Fruit fly (Drosophila melanogaster): ENCODE measurements around the gene CG8010.

CG8010 gene

dm6 chrX:19287784-19288183 is 19.1 kb upstream of the CG8010 start:
- no peak for TF ChIP-seq gl (tag; optimal IDR thresholded peaks at IDR 0.05)
- no peak for TF ChIP-seq CG10348 (GFP tag; IDR thresholded peaks at IDR 0.05)
- TF ChIP-seq rn (GFP tag; IDR thresholded peaks at IDR 0.05): no peak
- no peak for TF ChIP-seq CG15710 (tag; optimal IDR thresholded peaks at IDR 0.05)
- no peak for TF ChIP-seq CG34367 (tag; optimal IDR thresholded peaks at IDR 0.05)
- TF ChIP-seq Pif1A (GFP tag; optimal IDR thresholded peaks at IDR 0.05): no peak
- no peak for TF ChIP-seq fd96Ca (GFP tag; IDR thresholded peaks at IDR 0.05)
- TF ChIP-seq CG4496 (GFP tag; IDR thresholded peaks at IDR 0.05): no peak
- no peak for TF ChIP-seq D1 (tag; optimal IDR thresholded peaks at IDR 0.05)
- TF ChIP-seq Snoo (tag; optimal IDR thresholded peaks at IDR 0.05): no peak
- TF ChIP-seq CG32121 (GFP tag; IDR thresholded peaks at IDR 0.05): no peak
- no peak for TF ChIP-seq Pif1B (GFP tag; optimal IDR thresholded peaks at IDR 0.05)
- TF ChIP-seq CG8159 (tag; optimal IDR thresholded peaks at IDR 0.05): no peak
- TF ChIP-seq CG12605 (GFP tag; IDR thresholded peaks at IDR 0.05): no peak
- TF ChIP-seq CG14655 (GFP tag; optimal IDR thresholded peaks at IDR 0.05): no peak
- TF ChIP-seq CG8301 (tag; optimal IDR thresholded peaks at IDR 0.05): no peak
- no peak for TF ChIP-seq CG9948 (tag; optimal IDR thresholded peaks at IDR 0.05)
- TF ChIP-seq EcR (GFP tag; optimal IDR thresholded peaks at IDR 0.05): no peak
- no peak for TF ChIP-seq CG17806 (tag; optimal IDR thresholded peaks at IDR 0.05)
- no peak for TF ChIP-seq Ets98B (GFP tag; IDR thresholded peaks at IDR 0.05)

- TF ChIP-seq CG14655 (GFP tag; optimal IDR thresholded peaks at IDR 0.05): no peak
- TF ChIP-seq CG12605 (GFP tag; IDR thresholded peaks at IDR 0.05): no peak
- TF ChIP-seq CG8159 (tag; optimal IDR thresholded peaks at IDR 0.05): no peak
- TF ChIP-seq rn (GFP tag; IDR thresholded peaks at IDR 0.05): no peak
- TF ChIP-seq CG15710 (tag; optimal IDR thresholded peaks at IDR 0.05): no peak
- TF ChIP-seq CG17806 (tag; optimal IDR thresholded peaks at IDR 0.05): no peak
- TF ChIP-seq Ets98B (GFP tag; IDR thresholded peaks at IDR 0.05): no peak
- TF ChIP-seq Pif1A (GFP tag; optimal IDR thresholded peaks at IDR 0.05): no peak
- TF ChIP-seq fd96Ca (GFP tag; IDR thresholded peaks at IDR 0.05): no peak
- no peak for TF ChIP-seq EcR (GFP tag; optimal IDR thresholded peaks at IDR 0.05)
- no peak for TF ChIP-seq CG10348 (GFP tag; IDR thresholded peaks at IDR 0.05)
- TF ChIP-seq CG34367 (tag; optimal IDR thresholded peaks at IDR 0.05): no peak
- TF ChIP-seq CG13204 (GFP tag; optimal IDR thresholded peaks at IDR 0.05): no peak
- no peak for TF ChIP-seq Pif1B (GFP tag; optimal IDR thresholded peaks at IDR 0.05)
Measured at dm6 chrX:19286235-19286634, 17.5 kb upstream of the CG8010 start.

dm6 chrX:19285441-19285840 is 16.7 kb upstream of the CG8010 start:
- TF ChIP-seq EcR (GFP tag; optimal IDR thresholded peaks at IDR 0.05) (peak; percentile 35), CG15710 (tag; optimal IDR thresholded peaks at IDR 0.05) (no peak)

- TF ChIP-seq Pif1B (GFP tag; optimal IDR thresholded peaks at IDR 0.05): no peak
- peak; percentile 15 for TF ChIP-seq CG34367 (tag; optimal IDR thresholded peaks at IDR 0.05)
- TF ChIP-seq gl (tag; optimal IDR thresholded peaks at IDR 0.05): no peak
- peak; percentile 28; the same call in 1 of the 2 replicates for TF ChIP-seq Ets98B (GFP tag; IDR thresholded peaks at IDR 0.05)
- no peak for TF ChIP-seq EcR (GFP tag; optimal IDR thresholded peaks at IDR 0.05)
- TF ChIP-seq CG15710 (tag; optimal IDR thresholded peaks at IDR 0.05): peak; percentile 23
- 0 out of 2 replicates have a peak, but pooled peaks have one; percentile 5 for TF ChIP-seq rn (GFP tag; IDR thresholded peaks at IDR 0.05)
- TF ChIP-seq Pif1A (GFP tag; optimal IDR thresholded peaks at IDR 0.05): no peak
- TF ChIP-seq CG13204 (GFP tag; optimal IDR thresholded peaks at IDR 0.05): no peak
- TF ChIP-seq CG4496 (GFP tag; IDR thresholded peaks at IDR 0.05): peak; percentile 50; the same call in 2 of the 3 replicates
- no peak for TF ChIP-seq CG8301 (tag; optimal IDR thresholded peaks at IDR 0.05)
- TF ChIP-seq CG8159 (tag; optimal IDR thresholded peaks at IDR 0.05): peak; percentile 27
- peak; percentile 11 for TF ChIP-seq Snoo (tag; optimal IDR thresholded peaks at IDR 0.05)
- no peak for TF ChIP-seq CG10348 (GFP tag; IDR thresholded peaks at IDR 0.05)
- TF ChIP-seq CG17806 (tag; optimal IDR thresholded peaks at IDR 0.05): peak; percentile 35
Measured at dm6 chrX:19281271-19281670, 12.6 kb upstream of the CG8010 start.

dm6 chrX:19280685-19281084 is 12.0 kb upstream of the CG8010 start:
- no peak for TF ChIP-seq CG4496 (GFP tag; IDR thresholded peaks at IDR 0.05)
- TF ChIP-seq Snoo (tag; optimal IDR thresholded peaks at IDR 0.05): no peak
- no peak for TF ChIP-seq Pif1B (GFP tag; optimal IDR thresholded peaks at IDR 0.05)
- TF ChIP-seq CG8301 (tag; optimal IDR thresholded peaks at IDR 0.05): no peak
- TF ChIP-seq CG8159 (tag; optimal IDR thresholded peaks at IDR 0.05): no peak
- no peak for TF ChIP-seq fd96Ca (GFP tag; IDR thresholded peaks at IDR 0.05)
- no peak for TF ChIP-seq EcR (GFP tag; optimal IDR thresholded peaks at IDR 0.05)
- no peak for TF ChIP-seq CG13204 (GFP tag; optimal IDR thresholded peaks at IDR 0.05)
- TF ChIP-seq CG15710 (tag; optimal IDR thresholded peaks at IDR 0.05): no peak
- TF ChIP-seq rn (GFP tag; IDR thresholded peaks at IDR 0.05): no peak
- no peak for TF ChIP-seq Ets98B (GFP tag; IDR thresholded peaks at IDR 0.05)
- no peak for TF ChIP-seq gl (tag; optimal IDR thresholded peaks at IDR 0.05)

- TF ChIP-seq D1 (tag; optimal IDR thresholded peaks at IDR 0.05) (no peak), Snoo (tag; optimal IDR thresholded peaks at IDR 0.05) (no peak), Pif1A (GFP tag; optimal IDR thresholded peaks at IDR 0.05) (no peak), rn (GFP tag; IDR thresholded peaks at IDR 0.05) (no peak), CG8301 (tag; optimal IDR thresholded peaks at IDR 0.05) (no peak), CG15710 (tag; optimal IDR thresholded peaks at IDR 0.05) (no peak), CG34367 (tag; optimal IDR thresholded peaks at IDR 0.05) (no peak)
Measured at dm6 chrX:19280249-19280648, 11.6 kb upstream of the CG8010 start, which contains the start of gene CG8028. CG8028 (minus strand) TSS chrX:19280349.

dm6 chrX:19278395-19278794 is 9.7 kb upstream of the CG8010 start:
- TF ChIP-seq Snoo (tag; optimal IDR thresholded peaks at IDR 0.05) (no peak), fd96Ca (GFP tag; IDR thresholded peaks at IDR 0.05) (no peak), CG14655 (GFP tag; optimal IDR thresholded peaks at IDR 0.05) (no peak), gl (tag; optimal IDR thresholded peaks at IDR 0.05) (no peak), CG15710 (tag; optimal IDR thresholded peaks at IDR 0.05) (no peak), CG4496 (GFP tag; IDR thresholded peaks at IDR 0.05) (no peak), CG17806 (tag; optimal IDR thresholded peaks at IDR 0.05) (no peak), Pif1B (GFP tag; optimal IDR thresholded peaks at IDR 0.05) (no peak), rn (GFP tag; IDR thresholded peaks at IDR 0.05) (no peak), D1 (tag; optimal IDR thresholded peaks at IDR 0.05) (no peak), Pif1A (GFP tag; optimal IDR thresholded peaks at IDR 0.05) (no peak), CG10348 (GFP tag; IDR thresholded peaks at IDR 0.05) (no peak), CG8301 (tag; optimal IDR thresholded peaks at IDR 0.05) (no peak), CG12605 (GFP tag; IDR thresholded peaks at IDR 0.05) (no peak), EcR (GFP tag; optimal IDR thresholded peaks at IDR 0.05) (no peak), CG34367 (tag; optimal IDR thresholded peaks at IDR 0.05) (no peak), Ets98B (GFP tag; IDR thresholded peaks at IDR 0.05) (no peak), CG9948 (tag; optimal IDR thresholded peaks at IDR 0.05) (no peak)

All from whole organism, pupa.